Worm (Caenorhabditis elegans): ENCODE data around the gene col-140.

col-140 gene

DNA sequence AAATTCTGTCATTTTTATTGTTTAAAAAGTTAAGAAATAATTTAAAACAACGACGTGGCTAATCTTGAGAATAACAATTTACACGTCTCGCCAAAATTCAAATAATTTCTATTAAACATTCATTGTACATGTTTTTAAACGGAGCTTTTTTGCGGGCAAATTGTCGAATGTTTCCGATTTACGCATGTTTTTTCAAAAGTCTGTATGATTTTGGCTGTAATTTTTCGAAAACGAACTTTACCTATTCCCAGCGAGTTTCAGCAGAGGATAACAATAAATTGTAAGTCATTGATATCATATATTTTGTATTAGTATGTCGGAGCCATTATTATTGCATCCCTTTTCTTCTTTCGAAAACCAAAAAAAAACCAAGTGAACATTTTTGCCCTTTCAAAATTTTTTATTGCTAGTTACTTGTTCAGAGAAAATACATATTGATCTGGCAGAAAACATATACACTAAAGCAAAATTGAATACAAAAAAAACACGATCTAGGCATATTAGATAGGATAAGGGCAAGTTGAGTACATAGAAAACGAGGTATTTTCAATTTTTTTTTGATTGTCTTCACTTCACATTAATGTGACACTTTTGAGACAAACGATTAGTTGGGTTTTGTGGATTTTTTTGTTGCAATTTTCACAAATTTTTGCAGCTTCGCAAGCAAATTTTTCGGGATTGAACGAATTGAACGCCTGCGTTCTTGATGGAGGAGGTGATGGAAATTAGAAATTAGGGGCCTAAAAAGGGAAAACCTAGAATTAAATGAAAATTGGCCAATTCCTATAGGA lies 2.1 kb upstream of the col-140 start, which contains the start of gene F26F12.2 (continued):
- TF ChIP-seq ZK546.5 (tag; optimal IDR thresholded peaks at IDR 0.05): no peak
- TF ChIP-seq aly-2 (tag; optimal IDR thresholded peaks at IDR 0.05): no peak
- peak; percentile 85 for TF ChIP-seq ama-1 (optimal IDR thresholded peaks at IDR 0.05)

DNA sequence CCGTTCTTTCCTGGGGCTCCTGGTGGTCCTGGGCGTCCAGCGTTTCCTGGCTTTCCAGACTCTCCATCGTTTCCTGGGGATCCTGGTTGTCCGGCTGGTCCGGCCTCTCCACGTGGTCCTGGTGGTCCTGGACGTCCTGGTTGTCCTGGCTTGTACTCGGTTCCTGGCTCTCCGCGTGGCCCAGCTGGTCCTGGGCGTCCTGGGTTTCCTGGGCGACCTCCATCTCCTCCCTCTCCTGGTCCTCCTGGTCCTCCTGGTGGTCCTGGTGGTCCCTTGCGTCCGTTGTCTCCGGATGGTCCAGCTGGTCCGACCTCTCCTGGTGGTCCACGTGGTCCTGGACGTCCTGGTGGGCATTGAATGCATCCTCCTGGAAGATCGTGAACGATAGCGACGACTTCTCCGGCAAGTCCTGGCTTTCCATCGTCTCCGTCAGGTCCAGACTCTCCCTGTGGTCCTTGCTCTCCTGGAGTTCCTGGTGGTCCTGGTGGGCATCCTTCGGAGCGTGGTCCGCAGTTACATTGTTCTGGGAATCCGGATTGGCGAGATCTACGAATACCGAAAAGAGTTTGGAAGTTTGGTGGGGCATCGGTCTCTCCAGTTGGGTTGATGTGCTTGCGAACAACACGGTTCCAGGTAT lies 537 bp downstream of the col-140 start:
- no peak for TF ChIP-seq ceh-82 (tag; optimal IDR thresholded peaks at IDR 0.05)
- TF ChIP-seq sea-2 (GFP tag; optimal IDR thresholded peaks at IDR 0.05): no peak
- TF ChIP-seq ceh-16 (tag; optimal IDR thresholded peaks at IDR 0.05): no peak
- no peak for TF ChIP-seq egl-5 (tag; optimal IDR thresholded peaks at IDR 0.05)
- no peak for TF ChIP-seq nhr-76 (tag; optimal IDR thresholded peaks at IDR 0.05)
- TF ChIP-seq nhr-77 (tag; optimal IDR thresholded peaks at IDR 0.05): no peak
- no peak for TF ChIP-seq elt-1 (tag; optimal IDR thresholded peaks at IDR 0.05)
- no peak for TF ChIP-seq nhr-23 (tag; optimal IDR thresholded peaks at IDR 0.05)
- TF ChIP-seq jun-1 (tag; optimal IDR thresholded peaks at IDR 0.05): no peak
- no peak for TF ChIP-seq ceh-28 (tag; optimal IDR thresholded peaks at IDR 0.05)
- TF ChIP-seq nhr-43 (tag; optimal IDR thresholded peaks at IDR 0.05; ENCODE audit: poor library complexity, severe bottlenecking): no peak
- TF ChIP-seq lsy-12 (tag; optimal IDR thresholded peaks at IDR 0.05): no peak
- no peak for TF ChIP-seq unc-39 (tag; optimal IDR thresholded peaks at IDR 0.05)
- TF ChIP-seq unc-62 (GFP tag; optimal IDR thresholded peaks at IDR 0.05): no peak
- no peak for TF ChIP-seq ztf-11 (tag; optimal IDR thresholded peaks at IDR 0.05)
- TF ChIP-seq fkh-10 (GFP tag; optimal IDR thresholded peaks at IDR 0.05): no peak
- TF ChIP-seq nfya-1 (tag; optimal IDR thresholded peaks at IDR 0.05; ENCODE audit: insufficient read depth): no peak
- TF ChIP-seq nhr-237 (tag; optimal IDR thresholded peaks at IDR 0.05): no peak
- TF ChIP-seq lin-39 (tag; optimal IDR thresholded peaks at IDR 0.05): no peak
- no peak for TF ChIP-seq daf-12 (tag; optimal IDR thresholded peaks at IDR 0.05)

ce11 chrV:5835397-5835796 lies 1.2 kb downstream of the col-140 start:
- TF ChIP-seq unc-39 (tag; optimal IDR thresholded peaks at IDR 0.05) (no peak), ceh-16 (tag; optimal IDR thresholded peaks at IDR 0.05) (no peak), ama-1 (optimal IDR thresholded peaks at IDR 0.05) (no peak), mdl-1 (tag; optimal IDR thresholded peaks at IDR 0.05) (no peak), ztf-4 (tag; optimal IDR thresholded peaks at IDR 0.05) (no peak), mml-1 (tag; optimal IDR thresholded peaks at IDR 0.05) (no peak), egl-27 (tag; optimal IDR thresholded peaks at IDR 0.05) (no peak), nhr-12 (tag; optimal IDR thresholded peaks at IDR 0.05) (no peak), nhr-43 (tag; optimal IDR thresholded peaks at IDR 0.05; ENCODE audit: poor library complexity, severe bottlenecking) (no peak), nhr-25 (tag; optimal IDR thresholded peaks at IDR 0.05) (no peak), skn-1 (tag; optimal IDR thresholded peaks at IDR 0.05) (no peak), fos-1 (tag; optimal IDR thresholded peaks at IDR 0.05) (no peak), hmg-11 (tag; optimal IDR thresholded peaks at IDR 0.05) (no peak), sea-2 (GFP tag; optimal IDR thresholded peaks at IDR 0.05) (no peak), nfya-1 (tag; optimal IDR thresholded peaks at IDR 0.05; ENCODE audit: insufficient read depth) (no peak)

ce11 chrV:5833531-5833930 lies 3.1 kb downstream of the col-140 start, which contains the start of gene srh-76:
Gene srh-76 (plus strand): TSS chrV:5833831.
- TF ChIP-seq egl-27 (tag; optimal IDR thresholded peaks at IDR 0.05) (no peak), ama-1 (optimal IDR thresholded peaks at IDR 0.05) (no peak), nhr-76 (tag; optimal IDR thresholded peaks at IDR 0.05) (no peak), fos-1 (tag; optimal IDR thresholded peaks at IDR 0.05) (no peak), tbx-2 (tag; optimal IDR thresholded peaks at IDR 0.05) (no peak), ceh-82 (tag; optimal IDR thresholded peaks at IDR 0.05) (no peak), lin-39 (tag; optimal IDR thresholded peaks at IDR 0.05) (no peak), ceh-9 (tag; optimal IDR thresholded peaks at IDR 0.05) (no peak), skn-1 (tag; optimal IDR thresholded peaks at IDR 0.05) (no peak), mml-1 (tag; optimal IDR thresholded peaks at IDR 0.05) (no peak), fkh-10 (GFP tag; optimal IDR thresholded peaks at IDR 0.05) (no peak), pha-4 (tag; optimal IDR thresholded peaks at IDR 0.05) (no peak), eor-1 (tag; optimal IDR thresholded peaks at IDR 0.05) (no peak)

Measured in whole organism, L3 larva.